Worm (Caenorhabditis elegans): ENCODE measurements around the gene C30B5.6.

DNA sequence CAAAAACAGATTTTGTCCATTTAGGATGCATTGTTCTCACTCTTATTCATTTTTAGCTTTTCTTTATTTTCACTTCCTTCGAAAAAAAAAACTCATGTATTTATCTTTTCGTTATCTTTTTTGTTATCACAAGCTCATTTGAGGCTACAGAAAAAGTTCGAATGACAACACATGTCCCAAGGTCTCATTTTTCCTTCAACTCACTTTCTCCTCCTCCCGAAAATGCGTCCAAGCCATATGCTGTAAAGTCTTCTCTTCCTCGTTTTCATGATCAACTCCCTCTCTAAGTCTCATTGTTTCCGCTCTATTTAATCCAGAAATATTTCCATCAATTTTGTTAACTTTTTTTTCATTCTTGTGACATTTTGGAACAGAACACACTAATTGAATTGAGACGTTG, 41.1 kb downstream of the C30B5.6 start:
- no peak for TF ChIP-seq nfya-1 (tag; optimal IDR thresholded peaks at IDR 0.05; ENCODE audit: borderline replicate concordance, insufficient read depth)
- TF ChIP-seq ets-4 (GFP tag; optimal IDR thresholded peaks at IDR 0.05) = no peak
- TF ChIP-seq unc-62 (GFP tag; optimal IDR thresholded peaks at IDR 0.05) = no peak
- TF ChIP-seq K12H6.12 (tag; optimal IDR thresholded peaks at IDR 0.05) = no peak
- TF ChIP-seq rec-8 (tag; optimal IDR thresholded peaks at IDR 0.05) = no peak
- TF ChIP-seq mxl-1 (tag; optimal IDR thresholded peaks at IDR 0.05) = no peak
- no peak for TF ChIP-seq ceh-27 (GFP tag; optimal IDR thresholded peaks at IDR 0.05)
- no peak for TF ChIP-seq hlh-12 (tag; optimal IDR thresholded peaks at IDR 0.05)
- no peak for TF ChIP-seq egl-18 (GFP tag; IDR thresholded peaks at IDR 0.05)
- TF ChIP-seq mcd-1 (GFP tag; IDR thresholded peaks at IDR 0.05) = no peak
- no peak for TF ChIP-seq zfh-2 (GFP tag; conservative IDR thresholded peaks at IDR 0.05)
- TF ChIP-seq B0336.3 (GFP tag; IDR thresholded peaks at IDR 0.05) = no peak
- no peak for TF ChIP-seq ztf-25 (GFP tag; IDR thresholded peaks at IDR 0.05)
- no peak for TF ChIP-seq snpc-4 (GFP tag; optimal IDR thresholded peaks at IDR 0.05)
- TF ChIP-seq snpc-4 (tag; optimal IDR thresholded peaks at IDR 0.05) = no peak
